Fruit fly (Drosophila melanogaster) whole organism, embryonic: Measurements from ENCODE around the gene Rpn10.
A peak's percentile ranks its signal among the peaks of the same experiment; 100 is the strongest.

Source experiments
- BEAF-32 ChIP-seq: fragments of 200-800 bp; sonication (Bioruptor generic); optimal IDR thresholded peaks from 3 replicates; lab custom pipeline; 2017; ENCODE audit warnings: missing biosample characterization, missing genetic modification characterization, mild to moderate bottlenecking, moderate library complexity, missing genetic modification reagents
- Bdp1 ChIP-seq: fragments of 200-800 bp; sonication (Bioruptor generic); optimal IDR thresholded peaks from 3 replicates; lab custom pipeline; 2016; ENCODE audit warnings: missing biosample characterization, missing genetic modification characterization
- CG10274 ChIP-seq: fragments of 200-800 bp; sonication (Bioruptor generic); optimal IDR thresholded peaks from 3 replicates; lab custom pipeline; 2017; ENCODE audit warnings: missing biosample characterization, mild to moderate bottlenecking, missing genetic modification characterization
- CG10543 ChIP-seq: fragments of 200-800 bp; sonication (Bioruptor generic); optimal IDR thresholded peaks from 3 replicates; lab custom pipeline; 2017; ENCODE audit warnings: missing biosample characterization, mild to moderate bottlenecking, missing genetic modification characterization, moderate library complexity
- CG11398 ChIP-seq: fragments of 200-800 bp; sonication (Bioruptor generic); optimal IDR thresholded peaks from 2 replicates; lab custom pipeline; 2016; ENCODE audit warnings: missing biosample characterization, missing genetic modification characterization
- CG11504 ChIP-seq: fragments of 200-800 bp; sonication (Bioruptor generic); optimal IDR thresholded peaks from 3 replicates; lab custom pipeline; 2019; ENCODE audit warnings: missing biosample characterization, mild to moderate bottlenecking, missing genetic modification characterization, moderate library complexity
- CG11696 ChIP-seq: fragments of 200-800 bp; sonication (Bioruptor generic); IDR thresholded peaks from 2 replicates; pipeline ENCODE4 v1.3.6; 2022; ENCODE audit warnings: missing biosample characterization, missing genetic modification characterization
- CG11723 ChIP-seq: fragments of 200-800 bp; sonication (Bioruptor generic); optimal IDR thresholded peaks from 2 replicates; lab custom pipeline; 2017; ENCODE audit warnings: missing biosample characterization, mild to moderate bottlenecking, missing genetic modification characterization
- CG12236 ChIP-seq: fragments of 200-800 bp; sonication (Bioruptor generic); optimal IDR thresholded peaks from 2 replicates; lab custom pipeline; 2016; ENCODE audit warnings: missing biosample characterization, missing genetic modification characterization
- CG1233 ChIP-seq: fragments of 200-800 bp; sonication (Bioruptor generic); optimal IDR thresholded peaks from 4 replicates; lab custom pipeline; 2018; ENCODE audit warnings: missing biosample characterization, mild to moderate bottlenecking, missing genetic modification characterization
- CG15011 ChIP-seq: fragments of 200-800 bp; sonication (Bioruptor generic); optimal IDR thresholded peaks from 3 replicates; lab custom pipeline; 2018; ENCODE audit warnings: missing biosample characterization, mild to moderate bottlenecking, missing genetic modification characterization
- CG2120 ChIP-seq: fragments of 200-800 bp; sonication (Bioruptor generic); optimal IDR thresholded peaks from 3 replicates; lab custom pipeline; 2016; ENCODE audit warnings: missing biosample characterization, missing genetic modification characterization
- CG43689 ChIP-seq: fragments of 200-800 bp; sonication (Bioruptor generic); IDR thresholded peaks from 2 replicates; pipeline ENCODE4 v1.3.6; 2022; ENCODE audit warnings: missing biosample characterization, missing genetic modification characterization
- CG4854 ChIP-seq: fragments of 200-800 bp; sonication (Bioruptor generic); optimal IDR thresholded peaks from 2 replicates; lab custom pipeline; 2016; ENCODE audit warnings: missing biosample characterization, missing genetic modification characterization, inconsistent platforms
- CG5180 ChIP-seq: fragments of 200-800 bp; sonication (Bioruptor generic); optimal IDR thresholded peaks from 3 replicates; lab custom pipeline; 2017; ENCODE audit warnings: missing biosample characterization, missing genetic modification characterization, mild to moderate bottlenecking, moderate library complexity, missing genetic modification reagents
- CG6683 ChIP-seq: fragments of 200-800 bp; sonication (Bioruptor generic); optimal IDR thresholded peaks from 2 replicates; lab custom pipeline; 2017; ENCODE audit warnings: missing biosample characterization, mild to moderate bottlenecking, missing genetic modification characterization, missing genetic modification reagents
- CG7745 ChIP-seq: fragments of 200-800 bp; sonication (Bioruptor generic); optimal IDR thresholded peaks from 2 replicates; lab custom pipeline; 2018; ENCODE audit warnings: missing biosample characterization, mild to moderate bottlenecking, missing genetic modification characterization, moderate library complexity
- CG8478 ChIP-seq: fragments of >200 bp; optimal IDR thresholded peaks from 2 replicates; lab custom pipeline; 2018
- CHES-1-like ChIP-seq: fragments of 200-800 bp; sonication (Bioruptor generic); optimal IDR thresholded peaks from 2 replicates; lab custom pipeline; 2016; ENCODE audit warnings: missing biosample characterization, missing genetic modification characterization
- D19A ChIP-seq: fragments of 200-800 bp; optimal IDR thresholded peaks from 3 replicates; lab custom pipeline; 2019; ENCODE audit warnings: missing biosample characterization, mild to moderate bottlenecking, missing genetic modification characterization, moderate library complexity
- E2f1 ChIP-seq: fragments of 200-800 bp; sonication (Bioruptor generic); IDR thresholded peaks from 2 replicates; pipeline ENCODE4 v1.3.6; 2022; ENCODE audit warnings: missing biosample characterization, missing genetic modification characterization
- Eip74EF ChIP-seq, 2 experiments: fragments of 200-800 bp in 1 of 2; fragments of >200 bp in 1 of 2; sonication (Bioruptor generic) in 1 of 2; optimal IDR thresholded peaks; 2 replicates each; lab custom pipeline; 2017 to 2019; ENCODE audit warnings: missing biosample characterization in 2 of 2, missing genetic modification characterization in 2 of 2, mild to moderate bottlenecking in 1 of 2, moderate library complexity in 1 of 2
- Ets97D ChIP-seq: fragments of 200-800 bp; sonication (Bioruptor generic); optimal IDR thresholded peaks from 3 replicates; lab custom pipeline; 2016; ENCODE audit warnings: missing biosample characterization, missing genetic modification characterization
- Fer3 ChIP-seq: fragments of 200-800 bp; sonication (Bioruptor generic); optimal IDR thresholded peaks from 2 replicates; lab custom pipeline; 2018; ENCODE audit warnings: missing biosample characterization, mild to moderate bottlenecking, missing genetic modification characterization, moderate library complexity
- Hr39 ChIP-seq: fragments of >200 bp; optimal IDR thresholded peaks from 2 replicates; lab custom pipeline; 2017
- Hr78 ChIP-seq, 2 experiments: fragments of 200-800 bp in 1 of 2; fragments of >200 bp in 1 of 2; sonication (Bioruptor generic) in 1 of 2; optimal IDR thresholded peaks; 2 replicates each; lab custom pipeline; 2017 to 2019; ENCODE audit warnings: missing biosample characterization in 2 of 2, missing genetic modification characterization in 2 of 2, mild to moderate bottlenecking in 1 of 2, moderate library complexity in 1 of 2
- Nf-YC ChIP-seq: fragments of 200-800 bp; optimal IDR thresholded peaks from 3 replicates; lab custom pipeline; 2019; ENCODE audit warnings: missing biosample characterization, mild to moderate bottlenecking, missing genetic modification characterization, moderate library complexity
- Sry-δ ChIP-seq: fragments of 200-800 bp; sonication (Bioruptor generic); optimal IDR thresholded peaks from 2 replicates; lab custom pipeline; 2016; ENCODE audit warnings: missing biosample characterization, missing genetic modification characterization
- TFAM ChIP-seq: fragments of 200-800 bp; sonication (Bioruptor generic); optimal IDR thresholded peaks from 2 replicates; lab custom pipeline; 2017; ENCODE audit warnings: missing biosample characterization, missing genetic modification characterization, inconsistent platforms
- ato ChIP-seq: fragments of 200-800 bp; sonication (Bioruptor generic); IDR thresholded peaks from 2 replicates; pipeline ENCODE4 v1.3.6; 2022; ENCODE audit warnings: missing biosample characterization, missing genetic modification characterization; ENCODE audit not compliant: partially characterized antibody
- bcd ChIP-seq: fragments of 200-800 bp; sonication (Bioruptor generic); optimal IDR thresholded peaks from 2 replicates; lab custom pipeline; 2017; ENCODE audit warnings: missing biosample characterization, mild to moderate bottlenecking, missing genetic modification characterization
- exex ChIP-seq: fragments of 200-800 bp; sonication (Bioruptor generic); optimal IDR thresholded peaks from 4 replicates; lab custom pipeline; 2018; ENCODE audit warnings: missing biosample characterization, mild to moderate bottlenecking, missing genetic modification characterization, moderate library complexity
- gt ChIP-seq: fragments of 200-800 bp; sonication (Bioruptor generic); IDR thresholded peaks from 2 replicates; pipeline ENCODE4 v1.3.6; 2022; ENCODE audit warnings: missing biosample characterization, missing genetic modification characterization
- h ChIP-seq: fragments of >200 bp; optimal IDR thresholded peaks from 2 replicates; lab custom pipeline; 2017
- hkb ChIP-seq, 2 experiments: fragments of 200-800 bp in 1 of 2; fragments of >200 bp in 1 of 2; sonication (Bioruptor generic) in 1 of 2; IDR thresholded peaks in 1 of 2; optimal IDR thresholded peaks in 1 of 2; 2 replicates each; pipeline versions ENCODE4 v1.3.6 to Lab custom; 2017 to 2022; ENCODE audit warnings: missing biosample characterization in 1 of 2, missing genetic modification characterization in 1 of 2
- maf-S ChIP-seq: fragments of 200-800 bp; sonication (Bioruptor generic); optimal IDR thresholded peaks from 2 replicates; lab custom pipeline; 2016; ENCODE audit warnings: missing biosample characterization, missing genetic modification characterization
- pita ChIP-seq: fragments of 200-800 bp; sonication (Bioruptor generic); optimal IDR thresholded peaks from 2 replicates; lab custom pipeline; 2017; ENCODE audit warnings: missing biosample characterization, mild to moderate bottlenecking, missing genetic modification characterization
- row ChIP-seq: fragments of 200-800 bp; sonication (Bioruptor generic); IDR thresholded peaks from 3 replicates; pipeline ENCODE4 v1.3.6; 2022; ENCODE audit warnings: missing biosample characterization, missing genetic modification characterization
- schlank ChIP-seq: fragments of 200-800 bp; sonication (Bioruptor generic); optimal IDR thresholded peaks from 2 replicates; lab custom pipeline; 2018; ENCODE audit warnings: missing biosample characterization, mild to moderate bottlenecking, missing genetic modification characterization
- sd ChIP-seq: fragments of 200-800 bp; sonication (Bioruptor generic); optimal IDR thresholded peaks from 3 replicates; lab custom pipeline; 2018; ENCODE audit warnings: missing biosample characterization, mild to moderate bottlenecking, missing genetic modification characterization, moderate library complexity
- slou ChIP-seq: fragments of 200-800 bp; sonication (Bioruptor generic); optimal IDR thresholded peaks from 3 replicates; lab custom pipeline; 2016; ENCODE audit warnings: missing biosample characterization, missing genetic modification characterization
- slp2 ChIP-seq: fragments of 200-800 bp; sonication (Bioruptor generic); optimal IDR thresholded peaks from 2 replicates; lab custom pipeline; 2016; ENCODE audit warnings: missing biosample characterization, missing genetic modification characterization
- tio ChIP-seq: fragments of 200-800 bp; sonication (Bioruptor generic); optimal IDR thresholded peaks from 2 replicates; lab custom pipeline; 2017; ENCODE audit warnings: missing biosample characterization, missing genetic modification characterization, inconsistent platforms
- trem ChIP-seq: fragments of 200-800 bp; optimal IDR thresholded peaks from 3 replicates; lab custom pipeline; 2019; ENCODE audit warnings: missing biosample characterization, mild to moderate bottlenecking, missing genetic modification characterization, moderate library complexity
- tup ChIP-seq: fragments of 200-800 bp; sonication (Bioruptor generic); optimal IDR thresholded peaks from 2 replicates; lab custom pipeline; 2016; ENCODE audit warnings: missing biosample characterization, mild to moderate bottlenecking, missing genetic modification characterization, moderate library complexity
- tx ChIP-seq: fragments of 200-800 bp; sonication (Bioruptor generic); optimal IDR thresholded peaks from 2 replicates; lab custom pipeline; 2016; ENCODE audit warnings: missing biosample characterization, missing genetic modification characterization
- unpg ChIP-seq: fragments of 200-800 bp; sonication (Bioruptor generic); optimal IDR thresholded peaks from 3 replicates; lab custom pipeline; 2018; ENCODE audit warnings: missing biosample characterization, mild to moderate bottlenecking, missing genetic modification characterization, moderate library complexity
- usp ChIP-seq: fragments of >200 bp; optimal IDR thresholded peaks from 2 replicates; lab custom pipeline; 2017; ENCODE audit warnings: missing biosample characterization, missing genetic modification characterization
- wor ChIP-seq: fragments of 200-800 bp; sonication (Bioruptor generic); IDR thresholded peaks from 2 replicates; pipeline ENCODE4 v1.3.6; 2022; ENCODE audit warnings: missing biosample characterization, missing genetic modification characterization
- zen2 ChIP-seq: fragments of 200-800 bp; sonication (Bioruptor generic); IDR thresholded peaks from 3 replicates; pipeline ENCODE4 v1.3.6; 2022; ENCODE audit warnings: missing biosample characterization, missing genetic modification characterization; ENCODE audit not compliant: partially characterized antibody
- zf30C ChIP-seq: fragments of 200-800 bp; sonication (Bioruptor generic); optimal IDR thresholded peaks from 3 replicates; lab custom pipeline; 2018; ENCODE audit warnings: missing biosample characterization, mild to moderate bottlenecking, missing genetic modification characterization

Gene Rpn10

dm6 chr3L:21501928-21502327, 34.9 kb upstream of the Rpn10 start (continued):
- TF ChIP-seq CG10543 (GFP tag; lab: Kevin White, UChicago) (no peak), pita (no peak), zf30C (GFP tag; lab: Kevin White, UChicago) (no peak), hkb (optimal IDR thresholded peaks at IDR 0.05; lab: Kevin White, UChicago) (no peak), hkb (GFP tag; IDR thresholded peaks at IDR 0.05; lab: Robert Waterston, UW) (0 out of 2 replicates have a peak, but pooled peaks have one; percentile 50), CG7745 (tag; lab: Kevin White, UChicago) (no peak), unpg (GFP tag; lab: Kevin White, UChicago) (peak; percentile 5), Eip74EF (GFP tag; optimal IDR thresholded peaks at IDR 0.05; lab: Kevin White, UChicago) (peak in 1 of 2 experiments; percentile 12), usp (no peak), exex (peak; percentile 51), CG1233 (GFP tag; lab: Kevin White, UChicago) (no peak), trem (tag; lab: Kevin White, UChicago) (no peak), gt (no peak), CG11398 (no peak), slp2 (GFP tag; lab: Kevin White, UChicago) (no peak), sd (no peak), maf-S (no peak), schlank (tag; lab: Kevin White, UChicago) (no peak), Fer3 (tag; lab: Kevin White, UChicago) (peak; percentile 41), row (peak; percentile 64; the same call in 2 of the 3 replicates), Hr78 (GFP tag; optimal IDR thresholded peaks at IDR 0.05; lab: Kevin White, UChicago) (peak in 1 of 2 experiments; percentile 65), CG11696 (GFP tag; lab: Robert Waterston, UW) (no peak), BEAF-32 (no peak), CHES-1-like (GFP tag; lab: Kevin White, UChicago) (no peak), E2f1 (peak; percentile 39; the same call in 1 of the 2 replicates), h (lab: Kevin White, UChicago) (no peak), Sry-δ (GFP tag; lab: Kevin White, UChicago) (no peak), D19A (tag; lab: Kevin White, UChicago) (peak; percentile 81), CG15011 (GFP tag; lab: Kevin White, UChicago) (no peak), Nf-YC (no peak), tx (GFP tag; lab: Kevin White, UChicago) (no peak), tup (GFP tag; lab: Kevin White, UChicago) (no peak), CG10274 (GFP tag; lab: Kevin White, UChicago) (no peak), CG11723 (GFP tag; lab: Kevin White, UChicago) (no peak), CG12236 (GFP tag; lab: Kevin White, UChicago) (no peak), CG4854 (GFP tag; lab: Kevin White, UChicago) (no peak), Hr39 (no peak), TFAM (GFP tag; lab: Kevin White, UChicago) (no peak), slou (GFP tag; lab: Kevin White, UChicago) (no peak), CG11504 (tag; lab: Kevin White, UChicago) (peak; percentile 32), CG43689 (no peak), ato (GFP tag; lab: Robert Waterston, UW) (no peak), CG8478 (no peak), CG5180 (no peak), tio (GFP tag; lab: Kevin White, UChicago) (no peak), zen2 (GFP tag; lab: Robert Waterston, UW) (no peak), Ets97D (GFP tag; lab: Kevin White, UChicago) (no peak), CG6683 (GFP tag; lab: Kevin White, UChicago) (no peak), wor (no peak), CG2120 (peak; percentile 5), bcd (GFP tag; lab: Kevin White, UChicago) (peak; percentile 15), Bdp1 (no peak)
